Fruit fly (Drosophila melanogaster): ENCODE measurements around the gene Clp.

The Clp gene

dm6 chr2L:819315-820032, at the start of gene Clp, which contains the start of gene PGAP2:
TSS of gene Clp (plus strand) at chr2L:819964.
TSS of gene PGAP2 (minus strand) at chr2L:819508.
- TF ChIP-seq psq (optimal IDR thresholded peaks at IDR 0.05) = no peak
- no peak for TF ChIP-seq usp (GFP tag; optimal IDR thresholded peaks at IDR 0.05)
- TF ChIP-seq EcR (GFP tag; optimal IDR thresholded peaks at IDR 0.05) = no peak
- no peak for TF ChIP-seq Dll (optimal IDR thresholded peaks at IDR 0.05)
- no peak for TF ChIP-seq pan (optimal IDR thresholded peaks at IDR 0.05)
- TF ChIP-seq CG8478 (optimal IDR thresholded peaks at IDR 0.05) = no peak

- TF ChIP-seq EcR (GFP tag; optimal IDR thresholded peaks at IDR 0.05) (no peak), pan (optimal IDR thresholded peaks at IDR 0.05) (no peak), Dll (optimal IDR thresholded peaks at IDR 0.05) (no peak), psq (optimal IDR thresholded peaks at IDR 0.05) (no peak), CG8478 (optimal IDR thresholded peaks at IDR 0.05) (no peak), usp (GFP tag; optimal IDR thresholded peaks at IDR 0.05) (no peak)
Measured at dm6 chr2L:773247-773646, 46.5 kb upstream of the Clp start, which contains the start of gene CG12506. TSS of gene CG12506 (plus strand) at chr2L:773547.

- TF ChIP-seq Dll (optimal IDR thresholded peaks at IDR 0.05) = no peak
- no peak for TF ChIP-seq pan (optimal IDR thresholded peaks at IDR 0.05)
- no peak for TF ChIP-seq EcR (GFP tag; optimal IDR thresholded peaks at IDR 0.05)
- TF ChIP-seq psq (optimal IDR thresholded peaks at IDR 0.05) = no peak
Measured at dm6 chr2L:776236-776635, 43.5 kb upstream of the Clp start, which contains the start of gene CG13946. TSS of gene CG13946 (plus strand) at chr2L:776536.

- TF ChIP-seq CG8478 (optimal IDR thresholded peaks at IDR 0.05) (no peak), EcR (GFP tag; optimal IDR thresholded peaks at IDR 0.05) (no peak), usp (GFP tag; optimal IDR thresholded peaks at IDR 0.05) (no peak), Dll (optimal IDR thresholded peaks at IDR 0.05) (no peak), psq (optimal IDR thresholded peaks at IDR 0.05) (no peak), pan (optimal IDR thresholded peaks at IDR 0.05) (no peak)
Measured at dm6 chr2L:779123-779584, 40.6 kb upstream of the Clp start, which contains the start of gene CG13947. TSS of gene CG13947 (plus strand) at chr2L:779173.

dm6 chr2L:780182-780581, 39.6 kb upstream of the Clp start, which contains the start of gene Gr21a:
TSS of gene Gr21a (plus strand) at chr2L:780482.
- no peak for TF ChIP-seq CG8478 (optimal IDR thresholded peaks at IDR 0.05)
- TF ChIP-seq usp (GFP tag; optimal IDR thresholded peaks at IDR 0.05) = no peak
- no peak for TF ChIP-seq psq (optimal IDR thresholded peaks at IDR 0.05)
- TF ChIP-seq pan (optimal IDR thresholded peaks at IDR 0.05) = no peak
- TF ChIP-seq EcR (GFP tag; optimal IDR thresholded peaks at IDR 0.05) = no peak
- TF ChIP-seq Dll (optimal IDR thresholded peaks at IDR 0.05) = no peak

dm6 chr2L:780851-781250, 38.9 kb upstream of the Clp start:
- TF ChIP-seq Dll (optimal IDR thresholded peaks at IDR 0.05) (no peak), usp (GFP tag; optimal IDR thresholded peaks at IDR 0.05) (no peak), pan (optimal IDR thresholded peaks at IDR 0.05) (no peak), CG8478 (optimal IDR thresholded peaks at IDR 0.05) (no peak), EcR (GFP tag; optimal IDR thresholded peaks at IDR 0.05) (no peak), psq (optimal IDR thresholded peaks at IDR 0.05) (no peak)

- TF ChIP-seq Dll (optimal IDR thresholded peaks at IDR 0.05) (no peak), pan (optimal IDR thresholded peaks at IDR 0.05) (no peak), CG8478 (optimal IDR thresholded peaks at IDR 0.05) (no peak), psq (optimal IDR thresholded peaks at IDR 0.05) (no peak), usp (GFP tag; optimal IDR thresholded peaks at IDR 0.05) (no peak), EcR (GFP tag; optimal IDR thresholded peaks at IDR 0.05) (no peak)
Measured at dm6 chr2L:784036-784435, 35.7 kb upstream of the Clp start, which contains the start of gene CG3544. TSS of gene CG3544 (plus strand) at chr2L:784336.

dm6 chr2L:789966-790365, 29.8 kb upstream of the Clp start:
- no peak for TF ChIP-seq Dll (optimal IDR thresholded peaks at IDR 0.05)
- no peak for TF ChIP-seq CG8478 (optimal IDR thresholded peaks at IDR 0.05)
- TF ChIP-seq EcR (GFP tag; optimal IDR thresholded peaks at IDR 0.05) = no peak
- TF ChIP-seq psq (optimal IDR thresholded peaks at IDR 0.05) = no peak
- TF ChIP-seq usp (GFP tag; optimal IDR thresholded peaks at IDR 0.05) = no peak
- no peak for TF ChIP-seq pan (optimal IDR thresholded peaks at IDR 0.05)

dm6 chr2L:790698-791097, 29.1 kb upstream of the Clp start, which contains the start of gene Pkg21D:
TSS of gene Pkg21D (minus strand) at chr2L:790798.
- TF ChIP-seq Dll (optimal IDR thresholded peaks at IDR 0.05) (no peak), pan (optimal IDR thresholded peaks at IDR 0.05) (no peak), CG8478 (optimal IDR thresholded peaks at IDR 0.05) (no peak), EcR (GFP tag; optimal IDR thresholded peaks at IDR 0.05) (no peak), usp (GFP tag; optimal IDR thresholded peaks at IDR 0.05) (no peak), psq (optimal IDR thresholded peaks at IDR 0.05) (no peak)

dm6 chr2L:810277-810676, 9.5 kb upstream of the Clp start, which contains the start of gene Nnf1b:
TSS of gene Nnf1b (plus strand) at chr2L:810577.
- TF ChIP-seq pan (optimal IDR thresholded peaks at IDR 0.05) (no peak), usp (GFP tag; optimal IDR thresholded peaks at IDR 0.05) (no peak), Dll (optimal IDR thresholded peaks at IDR 0.05) (no peak), psq (optimal IDR thresholded peaks at IDR 0.05) (no peak), EcR (GFP tag; optimal IDR thresholded peaks at IDR 0.05) (no peak), CG8478 (optimal IDR thresholded peaks at IDR 0.05) (no peak)

dm6 chr2L:811405-811804, 8.4 kb upstream of the Clp start, which contains the start of gene Dbp21E2:
TSS of gene Dbp21E2 (plus strand) at chr2L:811584.
- TF ChIP-seq usp (GFP tag; optimal IDR thresholded peaks at IDR 0.05) = no peak
- no peak for TF ChIP-seq psq (optimal IDR thresholded peaks at IDR 0.05)
- no peak for TF ChIP-seq CG8478 (optimal IDR thresholded peaks at IDR 0.05)
- no peak for TF ChIP-seq Dll (optimal IDR thresholded peaks at IDR 0.05)
- TF ChIP-seq EcR (GFP tag; optimal IDR thresholded peaks at IDR 0.05) = no peak
- TF ChIP-seq pan (optimal IDR thresholded peaks at IDR 0.05) = no peak

- TF ChIP-seq Dll (optimal IDR thresholded peaks at IDR 0.05) (no peak), usp (GFP tag; optimal IDR thresholded peaks at IDR 0.05) (no peak), EcR (GFP tag; optimal IDR thresholded peaks at IDR 0.05) (no peak), CG8478 (optimal IDR thresholded peaks at IDR 0.05) (no peak), psq (optimal IDR thresholded peaks at IDR 0.05) (no peak), pan (optimal IDR thresholded peaks at IDR 0.05) (no peak)
Measured at dm6 chr2L:815785-816389, 3.9 kb upstream of the Clp start, which contains the start of the genes Saf6 and Pex12. TSS of gene Saf6 (minus strand) at chr2L:815950. TSS of gene Pex12 (plus strand) at chr2L:815993.

Data from whole organism.